Worm (Caenorhabditis elegans) whole organism, late embryonic: Measurements from ENCODE around the gene F55A11.8.

Experiments
- C38D4.7 ChIP-seq: fragments of 200-800 bp; sonication (Bioruptor generic); optimal IDR thresholded peaks from 2 replicates; lab custom pipeline; 2018; ENCODE audit warnings: mild to moderate bottlenecking, missing genetic modification characterization, moderate library complexity, missing compliant biosample characterization
- F13H6.1 ChIP-seq: sonication (generic microtip); optimal IDR thresholded peaks from 2 replicates; lab custom pipeline; 2016; ENCODE audit warnings: missing genetic modification characterization, missing compliant biosample characterization
- K09A11.1 ChIP-seq: sonication (generic microtip); optimal IDR thresholded peaks from 2 replicates; lab custom pipeline; 2017; ENCODE audit warnings: antibody characterized with exemption, mild to moderate bottlenecking, missing genetic modification characterization, missing compliant biosample characterization; ENCODE audit not compliant: insufficient read depth
- T23F11.4 ChIP-seq: fragments of 200-800 bp; sonication (Bioruptor generic); optimal IDR thresholded peaks from 2 replicates; lab custom pipeline; 2018; ENCODE audit warnings: mild to moderate bottlenecking, missing genetic modification characterization, missing compliant biosample characterization
- Y22D7AL.16 ChIP-seq: sonication (generic microtip); optimal IDR thresholded peaks from 2 replicates; lab custom pipeline; 2016; ENCODE audit warnings: missing genetic modification characterization, missing compliant biosample characterization
- ahr-1 ChIP-seq: sonication (generic microtip); optimal IDR thresholded peaks from 2 replicates; lab custom pipeline; 2016; ENCODE audit warnings: missing genetic modification characterization, missing compliant biosample characterization
- ceh-14 ChIP-seq: sonication (generic microtip); optimal IDR thresholded peaks from 2 replicates; lab custom pipeline; 2016; ENCODE audit warnings: missing genotype, missing genetic modification characterization, missing compliant biosample characterization
- ceh-18 ChIP-seq: sonication (generic microtip); optimal IDR thresholded peaks from 2 replicates; lab custom pipeline; 2016; ENCODE audit warnings: missing genetic modification characterization, missing compliant biosample characterization
- ceh-19 ChIP-seq: fragments of 200-800 bp; sonication (Bioruptor generic); optimal IDR thresholded peaks from 2 replicates; lab custom pipeline; 2018; ENCODE audit warnings: mild to moderate bottlenecking, missing genetic modification characterization, missing compliant biosample characterization
- ceh-22 ChIP-seq: sonication (generic microtip); optimal IDR thresholded peaks from 2 replicates; lab custom pipeline; 2017; ENCODE audit warnings: missing biosample characterization, missing genetic modification characterization
- ceh-24 ChIP-seq: sonication (generic microtip); optimal IDR thresholded peaks from 2 replicates; lab custom pipeline; 2016; ENCODE audit warnings: mild to moderate bottlenecking, missing genetic modification characterization, missing compliant biosample characterization
- ceh-30 ChIP-seq: fragments of 150-350 bp; optimal IDR thresholded peaks from 2 replicates; lab custom pipeline; 2014; ENCODE audit warnings: missing biosample characterization, missing genetic modification characterization
- ceh-34 ChIP-seq: sonication (generic microtip); optimal IDR thresholded peaks from 2 replicates; lab custom pipeline; 2016; ENCODE audit warnings: mild to moderate bottlenecking, missing genetic modification characterization, missing compliant biosample characterization
- ceh-48 ChIP-seq: sonication (generic microtip); optimal IDR thresholded peaks from 2 replicates; lab custom pipeline; 2016; ENCODE audit warnings: missing genetic modification characterization, inconsistent platforms, missing compliant biosample characterization
- ceh-9 ChIP-seq: sonication (generic microtip); optimal IDR thresholded peaks from 2 replicates; lab custom pipeline; 2016; ENCODE audit warnings: mild to moderate bottlenecking, missing genetic modification characterization, inconsistent platforms, missing compliant biosample characterization
- che-1 ChIP-seq: sonication (generic microtip); optimal IDR thresholded peaks from 2 replicates; lab custom pipeline; 2016; ENCODE audit warnings: mild to moderate bottlenecking, missing genetic modification characterization, missing compliant biosample characterization
- dve-1 ChIP-seq: sonication (generic microtip); optimal IDR thresholded peaks from 2 replicates; lab custom pipeline; 2017; ENCODE audit warnings: antibody characterized with exemption, mild to moderate bottlenecking, missing genetic modification characterization, missing compliant biosample characterization
- elt-2 ChIP-seq: sonication (generic microtip); optimal IDR thresholded peaks from 2 replicates; lab custom pipeline; 2016; ENCODE audit warnings: missing genetic modification reagents, missing genetic modification characterization, missing compliant biosample characterization
- fax-1 ChIP-seq: sonication (generic microtip); optimal IDR thresholded peaks from 2 replicates; lab custom pipeline; 2016; ENCODE audit warnings: missing genotype, missing genetic modification characterization, missing compliant biosample characterization
- gmeb-2 ChIP-seq: sonication (generic microtip); optimal IDR thresholded peaks from 2 replicates; lab custom pipeline; 2016; ENCODE audit warnings: missing genetic modification characterization, inconsistent platforms, missing compliant biosample characterization
- hlh-13 ChIP-seq: fragments of 200-800 bp; sonication (Bioruptor generic); optimal IDR thresholded peaks from 2 replicates; lab custom pipeline; 2018; ENCODE audit warnings: mild to moderate bottlenecking, missing genetic modification characterization, missing compliant biosample characterization
- hlh-15 ChIP-seq: sonication (generic microtip); optimal IDR thresholded peaks from 2 replicates; lab custom pipeline; 2016; ENCODE audit warnings: missing genetic modification characterization, missing compliant biosample characterization
- hlh-30 ChIP-seq: sonication (generic microtip); optimal IDR thresholded peaks from 2 replicates; lab custom pipeline; 2017; ENCODE audit warnings: antibody characterized with exemption, missing genetic modification characterization, missing compliant biosample characterization; ENCODE audit not compliant: insufficient read depth
- lim-6 ChIP-seq: sonication (generic microtip); optimal IDR thresholded peaks from 2 replicates; lab custom pipeline; 2016; ENCODE audit warnings: missing genetic modification characterization, missing compliant biosample characterization
- lin-11 ChIP-seq: fragments of 200-800 bp; sonication (Bioruptor generic); optimal IDR thresholded peaks from 2 replicates; lab custom pipeline; 2018; ENCODE audit warnings: mild to moderate bottlenecking, missing genetic modification characterization, missing compliant biosample characterization
- nhr-232 ChIP-seq: sonication (generic microtip); optimal IDR thresholded peaks from 2 replicates; lab custom pipeline; 2016; ENCODE audit warnings: missing genetic modification characterization, missing compliant biosample characterization
- pat-9 ChIP-seq: fragments of 200-800 bp; sonication (Bioruptor generic); optimal IDR thresholded peaks from 2 replicates; lab custom pipeline; 2018; ENCODE audit warnings: mild to moderate bottlenecking, missing genetic modification characterization, moderate library complexity, missing compliant biosample characterization
- pha-4 ChIP-seq: fragments of 150-350 bp; optimal IDR thresholded peaks from 2 replicates; lab custom pipeline; 2018; ENCODE audit warnings: missing biosample characterization, missing genetic modification reagents, missing genetic modification characterization
- pqm-1 ChIP-seq: sonication (generic microtip); optimal IDR thresholded peaks from 2 replicates; lab custom pipeline; 2016; ENCODE audit warnings: missing genetic modification characterization, missing compliant biosample characterization
- pros-1 ChIP-seq: fragments of 150-350 bp; optimal IDR thresholded peaks from 2 replicates; lab custom pipeline; 2014; ENCODE audit warnings: missing biosample characterization, missing genetic modification reagents, missing genetic modification characterization
- rnt-1 ChIP-seq: sonication (generic microtip); optimal IDR thresholded peaks from 2 replicates; lab custom pipeline; 2016; ENCODE audit warnings: missing genetic modification characterization, missing compliant biosample characterization
- sdc-2 ChIP-seq: sonication (generic microtip); optimal IDR thresholded peaks from 2 replicates; lab custom pipeline; 2016; ENCODE audit warnings: missing genotype, missing genetic modification characterization, missing compliant biosample characterization
- sox-4 ChIP-seq: sonication (generic microtip); optimal IDR thresholded peaks from 2 replicates; lab custom pipeline; 2017; ENCODE audit warnings: mild to moderate bottlenecking, missing genetic modification characterization, inconsistent platforms, missing compliant biosample characterization
- tbx-2 ChIP-seq: sonication (generic microtip); optimal IDR thresholded peaks from 2 replicates; lab custom pipeline; 2016; ENCODE audit warnings: missing genetic modification characterization, missing compliant biosample characterization
- tbx-7 ChIP-seq: sonication (generic microtip); optimal IDR thresholded peaks from 2 replicates; lab custom pipeline; 2016; ENCODE audit warnings: missing genotype, missing genetic modification characterization, missing compliant biosample characterization
- unc-86 ChIP-seq: sonication (generic microtip); optimal IDR thresholded peaks from 2 replicates; lab custom pipeline; 2016; ENCODE audit warnings: missing genetic modification characterization, missing compliant biosample characterization
- zip-5 ChIP-seq: sonication (generic microtip); optimal IDR thresholded peaks from 2 replicates; lab custom pipeline; 2016; ENCODE audit warnings: missing genetic modification characterization, missing compliant biosample characterization

Gene F55A11.8

ce11 chrV:11815566-11815965, 27.6 kb downstream of the F55A11.8 start:
- no peak for TF ChIP-seq dve-1 (tag; lab: Kevin White, UChicago)
- TF ChIP-seq nhr-232 (tag; lab: Kevin White, UChicago), result no peak
- TF ChIP-seq lin-11 (tag; lab: Kevin White, UChicago), result no peak
- TF ChIP-seq pros-1 (tag; lab: Kevin White, UChicago), result no peak
- TF ChIP-seq gmeb-2 (tag; lab: Kevin White, UChicago), result no peak
- TF ChIP-seq T23F11.4 (GFP tag; lab: Kevin White, UChicago), result no peak
- no peak for TF ChIP-seq ceh-9 (tag; lab: Kevin White, UChicago)
- no peak for TF ChIP-seq Y22D7AL.16
- no peak for TF ChIP-seq pqm-1 (tag; lab: Kevin White, UChicago)
- no peak for TF ChIP-seq ceh-24 (tag; lab: Kevin White, UChicago)
- TF ChIP-seq elt-2 (tag; lab: Kevin White, UChicago), result no peak
- no peak for TF ChIP-seq ceh-18 (tag; lab: Kevin White, UChicago)
- no peak for TF ChIP-seq pha-4 (tag; lab: Kevin White, UChicago)
- no peak for TF ChIP-seq hlh-13 (GFP tag; lab: Kevin White, UChicago)
- TF ChIP-seq ceh-48 (tag; lab: Kevin White, UChicago), result no peak

ce11 chrV:11817263-11817726, 29.3 kb downstream of the F55A11.8 start:
- TF ChIP-seq F13H6.1 (tag; lab: Kevin White, UChicago) (no peak), hlh-15 (tag; lab: Kevin White, UChicago) (no peak), tbx-7 (tag; lab: Kevin White, UChicago) (no peak), zip-5 (no peak), tbx-2 (tag; lab: Kevin White, UChicago) (no peak), ceh-14 (tag; lab: Kevin White, UChicago) (no peak)
- TF ChIP-seq, all 69 proteins: peak for 0

ce11 chrV:11818064-11818463, 30.1 kb downstream of the F55A11.8 start:
- TF ChIP-seq ahr-1 (no peak), lim-6 (tag; lab: Kevin White, UChicago) (no peak), pat-9 (tag; lab: Kevin White, UChicago) (no peak), rnt-1 (tag; lab: Kevin White, UChicago) (no peak), unc-86 (no peak), C38D4.7 (GFP tag; lab: Kevin White, UChicago) (no peak), sdc-2 (no peak)
- TF ChIP-seq, all 69 proteins: peak for 0

- no peak for TF ChIP-seq sox-4
Measured at ce11 chrV:11818786-11819185, 30.8 kb downstream of the F55A11.8 start.

- TF ChIP-seq ceh-34 (tag; lab: Kevin White, UChicago) (no peak), dve-1 (tag; lab: Kevin White, UChicago) (no peak), pha-4 (tag; lab: Kevin White, UChicago) (no peak), hlh-15 (tag; lab: Kevin White, UChicago) (no peak), ceh-48 (tag; lab: Kevin White, UChicago) (no peak), ceh-9 (tag; lab: Kevin White, UChicago) (no peak), ceh-22 (tag; lab: Kevin White, UChicago) (no peak), K09A11.1 (no peak), hlh-30 (tag; lab: Kevin White, UChicago) (no peak), ceh-14 (tag; lab: Kevin White, UChicago) (no peak), tbx-7 (tag; lab: Kevin White, UChicago) (no peak), che-1 (no peak), ceh-19 (GFP tag; lab: Kevin White, UChicago) (no peak), ceh-30 (tag; lab: Kevin White, UChicago) (no peak), fax-1 (tag; lab: Kevin White, UChicago) (no peak)
Measured at ce11 chrV:11819451-11819850, 31.5 kb downstream of the F55A11.8 start.
